Worm (Caenorhabditis elegans) whole organism, mixed stage, embryonic: ENCODE results near the gene pcp-1.

ENCODE experiments used
- M03D4.4 ChIP-seq: sonication (generic microtip); optimal IDR thresholded peaks from 2 replicates; lab custom pipeline; 2017; ENCODE audit warnings: mild to moderate bottlenecking, missing genetic modification characterization, missing compliant biosample characterization
- bed-3 ChIP-seq: fragments of 200-800 bp; sonication (Bioruptor generic); optimal IDR thresholded peaks from 3 replicates; lab custom pipeline; 2018; ENCODE audit warnings: mild to moderate bottlenecking, missing genetic modification characterization, moderate library complexity, missing compliant biosample characterization
- blmp-1 ChIP-seq: fragments of 150-350 bp; optimal IDR thresholded peaks from 2 replicates; lab custom pipeline; 2014; ENCODE audit warnings: missing biosample characterization, missing genetic modification characterization
- ceh-39 ChIP-seq: fragments of 150-350 bp; optimal IDR thresholded peaks from 2 replicates; lab custom pipeline; 2014; ENCODE audit warnings: missing biosample characterization, missing genetic modification characterization
- ceh-43 ChIP-seq: fragments of 200-800 bp; sonication (Bioruptor generic); optimal IDR thresholded peaks from 2 replicates; lab custom pipeline; 2018; ENCODE audit warnings: mild to moderate bottlenecking, missing genetic modification characterization, moderate library complexity, missing compliant biosample characterization
- ceh-83 ChIP-seq: fragments of 200-800 bp; sonication (Bioruptor generic); optimal IDR thresholded peaks from 2 replicates; lab custom pipeline; 2018; ENCODE audit warnings: mild to moderate bottlenecking, missing genetic modification characterization, missing compliant biosample characterization
- drap-1 ChIP-seq: fragments of 200-800 bp; sonication (Bioruptor generic); optimal IDR thresholded peaks from 3 replicates; lab custom pipeline; 2018; ENCODE audit warnings: mild to moderate bottlenecking, missing genetic modification characterization, missing compliant biosample characterization
- elt-1 ChIP-seq: sonication (generic microtip); optimal IDR thresholded peaks from 2 replicates; lab custom pipeline; 2017; ENCODE audit warnings: missing genetic modification characterization, mild to moderate bottlenecking, missing compliant biosample characterization, antibody characterized with exemption, moderate library complexity, borderline replicate concordance; ENCODE audit not compliant: insufficient read depth
- elt-3 ChIP-seq: fragments of 150-350 bp; optimal IDR thresholded peaks from 2 replicates; lab custom pipeline; 2014; ENCODE audit warnings: missing biosample characterization, missing genetic modification characterization
- ham-2 ChIP-seq: fragments of 200-800 bp; sonication (Bioruptor generic); optimal IDR thresholded peaks from 2 replicates; lab custom pipeline; 2018; ENCODE audit warnings: mild to moderate bottlenecking, missing genetic modification characterization, missing compliant biosample characterization
- hlh-1 ChIP-seq: fragments of 150-350 bp; optimal IDR thresholded peaks from 2 replicates; lab custom pipeline; 2014; ENCODE audit warnings: missing biosample characterization, missing genetic modification reagents, missing genetic modification characterization
- lin-13 ChIP-seq: fragments of 150-350 bp; optimal IDR thresholded peaks from 2 replicates; lab custom pipeline; 2014; ENCODE audit warnings: missing biosample characterization, missing genetic modification characterization
- lin-32 ChIP-seq: fragments of 200-800 bp; sonication (Bioruptor generic); optimal IDR thresholded peaks from 2 replicates; lab custom pipeline; 2018; ENCODE audit warnings: mild to moderate bottlenecking, missing genetic modification characterization, missing compliant biosample characterization
- lsy-2 ChIP-seq: fragments of 150-350 bp; optimal IDR thresholded peaks from 2 replicates; lab custom pipeline; 2014; ENCODE audit warnings: missing biosample characterization, missing genetic modification characterization
- mab-5 ChIP-seq: fragments of 150-350 bp; optimal IDR thresholded peaks from 2 replicates; lab custom pipeline; 2014; ENCODE audit warnings: missing biosample characterization, missing genetic modification characterization
- mep-1 ChIP-seq: fragments of 150-350 bp; optimal IDR thresholded peaks from 2 replicates; lab custom pipeline; 2017; ENCODE audit warnings: missing biosample characterization, missing genetic modification reagents, missing genetic modification characterization, inconsistent platforms
- mls-2 ChIP-seq: sonication (generic microtip); optimal IDR thresholded peaks from 2 replicates; lab custom pipeline; 2016; ENCODE audit warnings: mild to moderate bottlenecking, missing genetic modification characterization, moderate library complexity, missing compliant biosample characterization
- nhr-12 ChIP-seq: fragments of 150-350 bp; optimal IDR thresholded peaks from 2 replicates; lab custom pipeline; 2014; ENCODE audit warnings: missing biosample characterization, missing genetic modification characterization
- nhr-237 ChIP-seq: fragments of 150-350 bp; optimal IDR thresholded peaks from 2 replicates; lab custom pipeline; 2014; ENCODE audit warnings: missing biosample characterization, missing genetic modification characterization
- nhr-28 ChIP-seq: fragments of 150-350 bp; optimal IDR thresholded peaks from 2 replicates; lab custom pipeline; 2014; ENCODE audit warnings: missing biosample characterization, missing genetic modification characterization
- nhr-76 ChIP-seq: sonication (generic microtip); optimal IDR thresholded peaks from 2 replicates; lab custom pipeline; 2017; ENCODE audit warnings: missing biosample characterization, missing genetic modification characterization
- pha-4 ChIP-seq: fragments of 150-350 bp; optimal IDR thresholded peaks from 2 replicates; lab custom pipeline; 2018; ENCODE audit warnings: missing biosample characterization, missing genetic modification reagents, missing genetic modification characterization
- sem-2 ChIP-seq: fragments of 200-800 bp; sonication (Bioruptor generic); optimal IDR thresholded peaks from 2 replicates; lab custom pipeline; 2018; ENCODE audit warnings: mild to moderate bottlenecking, missing genetic modification characterization, missing compliant biosample characterization
- snpc-4 ChIP-seq: fragments of 150-350 bp; optimal IDR thresholded peaks from 2 replicates; lab custom pipeline; 2014; ENCODE audit warnings: missing biosample characterization, missing genetic modification characterization
- sptf-1 ChIP-seq: sonication (generic microtip); optimal IDR thresholded peaks from 2 replicates; lab custom pipeline; 2017; ENCODE audit warnings: mild to moderate bottlenecking, missing genetic modification characterization, moderate library complexity, missing compliant biosample characterization
- unc-120 ChIP-seq: sonication (generic microtip); optimal IDR thresholded peaks from 2 replicates; lab custom pipeline; 2017; ENCODE audit warnings: missing genetic modification characterization, missing compliant biosample characterization; ENCODE audit not compliant: poor library complexity, severe bottlenecking
- unc-39 ChIP-seq: fragments of 150-350 bp; optimal IDR thresholded peaks from 2 replicates; lab custom pipeline; 2014; ENCODE audit warnings: missing biosample characterization, missing genetic modification characterization
- unc-62 ChIP-seq: fragments of 150-350 bp; optimal IDR thresholded peaks from 2 replicates; lab custom pipeline; 2014; ENCODE audit warnings: missing biosample characterization, missing genetic modification reagents, missing genetic modification characterization
- zip-8 ChIP-seq: fragments of 150-350 bp; optimal IDR thresholded peaks from 2 replicates; lab custom pipeline; 2014; ENCODE audit warnings: missing biosample characterization, missing genetic modification characterization
- ztf-11 ChIP-seq: fragments of 150-350 bp; optimal IDR thresholded peaks from 2 replicates; lab custom pipeline; 2014; ENCODE audit warnings: missing biosample characterization, missing genetic modification characterization

pcp-1 gene

ce11 chrIII:7767415-7767814, 8.7 kb downstream of the pcp-1 start, which contains the start of gene ZK686.5:
Gene ZK686.5 (minus strand): TSS chrIII:7767515.
- TF ChIP-seq bed-3 (GFP tag; lab: Kevin White, UChicago) = no peak
- TF ChIP-seq snpc-4 (tag; lab: Kevin White, UChicago) = no peak
- TF ChIP-seq M03D4.4 (tag; lab: Kevin White, UChicago) = no peak
- TF ChIP-seq unc-120 (tag; lab: Kevin White, UChicago) = no peak
- TF ChIP-seq elt-1 (tag; lab: Kevin White, UChicago) = no peak
- no peak for TF ChIP-seq mep-1 (tag; lab: Kevin White, UChicago)
- no peak for TF ChIP-seq ceh-83 (GFP tag; lab: Kevin White, UChicago)
- TF ChIP-seq nhr-237 = no peak
- TF ChIP-seq drap-1 (GFP tag; lab: Kevin White, UChicago) = no peak
- no peak for TF ChIP-seq ham-2 (GFP tag; lab: Kevin White, UChicago)
- TF ChIP-seq mab-5 = no peak
- no peak for TF ChIP-seq sem-2
- TF ChIP-seq ceh-39 (tag; lab: Kevin White, UChicago) = no peak

ce11 chrIII:7768963-7769362, 10.3 kb downstream of the pcp-1 start, which contains the start of gene ZK686.3:
Gene ZK686.3 (minus strand): TSS chrIII:7769063.
- no peak for TF ChIP-seq ztf-11 (tag; lab: Kevin White, UChicago)
- TF ChIP-seq blmp-1 = no peak
- no peak for TF ChIP-seq mab-5
- no peak for TF ChIP-seq nhr-76 (tag; lab: Kevin White, UChicago)
- TF ChIP-seq hlh-1 (tag; lab: Kevin White, UChicago) = no peak

DNA sequence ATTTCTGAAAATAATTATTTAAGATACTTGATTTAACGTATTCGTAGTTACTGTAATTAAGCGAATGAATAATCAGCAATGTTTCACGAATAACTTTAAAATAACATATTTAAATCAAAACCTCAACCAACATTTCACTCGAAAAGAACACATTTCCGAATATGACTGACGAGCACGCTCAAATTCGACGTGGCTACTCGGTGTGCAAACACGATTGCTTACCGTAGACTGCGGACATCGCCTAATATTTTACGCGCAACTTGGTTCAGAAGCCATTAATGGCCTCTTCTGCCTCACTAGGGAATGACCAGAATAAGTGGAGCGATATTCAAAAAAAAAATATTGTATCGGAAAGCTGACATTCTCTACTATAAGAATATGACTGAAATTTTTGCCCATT, 11.3 kb downstream of the pcp-1 start, which contains the start of gene snu-23:
snu-23 (minus strand) TSS at position 156 of the 400 bp plus-strand sequence.
- TF ChIP-seq sem-2 (no peak), nhr-28 (no peak), lin-13 (tag; lab: Kevin White, UChicago) (no peak), unc-120 (tag; lab: Kevin White, UChicago) (peak; percentile 45), M03D4.4 (tag; lab: Kevin White, UChicago) (no peak), elt-1 (tag; lab: Kevin White, UChicago) (no peak), unc-62 (no peak), lsy-2 (tag; lab: Kevin White, UChicago) (peak; percentile 93), lin-32 (no peak), mep-1 (tag; lab: Kevin White, UChicago) (no peak)

DNA sequence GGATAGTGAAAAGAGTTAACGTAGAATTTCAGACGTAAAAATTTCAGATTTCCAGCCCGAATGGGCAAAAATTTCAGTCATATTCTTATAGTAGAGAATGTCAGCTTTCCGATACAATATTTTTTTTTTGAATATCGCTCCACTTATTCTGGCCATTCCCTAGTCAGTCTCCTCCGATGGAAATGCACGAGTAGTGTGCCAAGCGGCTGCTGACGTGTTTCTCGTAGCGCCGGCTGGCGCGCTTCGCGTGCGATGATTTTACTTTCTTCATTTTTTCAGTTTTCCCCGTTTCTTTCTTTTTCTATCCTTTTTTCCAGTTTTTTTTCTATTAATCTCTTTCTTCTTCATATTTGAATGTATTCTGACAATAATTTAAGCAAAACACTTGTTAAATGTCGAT, 12.3 kb downstream of the pcp-1 start:
- peak; percentile 69 for TF ChIP-seq lsy-2 (tag; lab: Kevin White, UChicago)
- peak; percentile 10 for TF ChIP-seq sptf-1 (tag; lab: Kevin White, UChicago)
- TF ChIP-seq lin-13 (tag; lab: Kevin White, UChicago) = peak; percentile 59

- TF ChIP-seq M03D4.4 (tag; lab: Kevin White, UChicago) (no peak), unc-62 (no peak), lin-32 (no peak)
- TF ChIP-seq, all 35 proteins: peak for 0
Observed at ce11 chrIII:7772901-7773300, 14.2 kb downstream of the pcp-1 start, which contains the start of the genes ZK686.6 and ZK686.1. Gene ZK686.6 (minus strand): TSS chrIII:7773001. Gene ZK686.1 (plus strand): TSS chrIII:7773134.

ce11 chrIII:7773791-7774190, 15.1 kb downstream of the pcp-1 start:
- no peak for TF ChIP-seq M03D4.4 (tag; lab: Kevin White, UChicago)
- no peak for TF ChIP-seq blmp-1
- no peak for TF ChIP-seq snpc-4 (tag; lab: Kevin White, UChicago)
- TF ChIP-seq mep-1 (tag; lab: Kevin White, UChicago) = no peak
- no peak for TF ChIP-seq zip-8 (tag; lab: Kevin White, UChicago)
- TF ChIP-seq sptf-1 (tag; lab: Kevin White, UChicago) = no peak
- TF ChIP-seq nhr-237 = no peak
- TF ChIP-seq lsy-2 (tag; lab: Kevin White, UChicago) = no peak
- TF ChIP-seq nhr-28 = no peak
- TF ChIP-seq unc-39 = no peak
- no peak for TF ChIP-seq ceh-39 (tag; lab: Kevin White, UChicago)
- TF ChIP-seq lin-13 (tag; lab: Kevin White, UChicago) = no peak
- no peak for TF ChIP-seq mab-5
- TF ChIP-seq lin-32 = no peak
- no peak for TF ChIP-seq sem-2
- no peak for TF ChIP-seq pha-4 (tag; lab: Kevin White, UChicago)

DNA sequence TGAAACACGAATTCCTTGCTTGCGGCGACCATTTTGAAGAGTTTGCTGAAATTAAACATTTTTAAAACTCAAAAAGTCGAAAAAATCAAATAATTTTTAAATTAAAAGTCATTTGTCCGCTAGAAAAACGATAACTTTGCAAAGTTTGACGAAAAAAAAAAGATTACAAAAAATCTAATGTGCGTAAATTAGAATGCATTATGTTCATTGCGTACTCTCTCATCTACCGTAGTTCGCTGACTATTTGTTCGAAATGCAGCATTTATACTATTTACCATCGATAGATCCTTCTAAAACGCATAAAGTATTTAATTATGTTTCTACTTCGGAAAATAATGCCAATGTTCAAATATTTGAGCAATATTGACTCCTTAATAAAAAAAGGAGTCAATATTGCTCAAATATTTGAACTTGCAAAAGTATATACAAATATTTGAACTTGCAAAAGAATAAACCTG, 17.3 kb downstream of the pcp-1 start, which contains the start of gene bath-15:
bath-15 (minus strand) TSS at position 51 of the 458 bp plus-strand sequence.
- no peak for TF ChIP-seq lin-13 (tag; lab: Kevin White, UChicago)
- TF ChIP-seq unc-120 (tag; lab: Kevin White, UChicago) = no peak
- TF ChIP-seq ceh-43 (GFP tag; lab: Kevin White, UChicago) = no peak
- no peak for TF ChIP-seq ham-2 (GFP tag; lab: Kevin White, UChicago)
- no peak for TF ChIP-seq sptf-1 (tag; lab: Kevin White, UChicago)
- TF ChIP-seq ceh-39 (tag; lab: Kevin White, UChicago) = no peak
- no peak for TF ChIP-seq lsy-2 (tag; lab: Kevin White, UChicago)
- TF ChIP-seq mls-2 (tag; lab: Kevin White, UChicago) = no peak
- no peak for TF ChIP-seq pha-4 (tag; lab: Kevin White, UChicago)
- TF ChIP-seq lin-32 = no peak
- no peak for TF ChIP-seq snpc-4 (tag; lab: Kevin White, UChicago)
- no peak for TF ChIP-seq nhr-12 (tag; lab: Kevin White, UChicago)
- no peak for TF ChIP-seq elt-3
